Worm (Caenorhabditis elegans) whole organism, mixed stage, embryonic: ENCODE measurements around the gene cpr-8.

ENCODE experiments used
- M03D4.4 ChIP-seq: sonication (generic microtip); optimal IDR thresholded peaks from 2 replicates; lab custom pipeline; 2017; ENCODE audit warnings: mild to moderate bottlenecking, missing genetic modification characterization, missing compliant biosample characterization
- bed-3 ChIP-seq: fragments of 200-800 bp; sonication (Bioruptor generic); optimal IDR thresholded peaks from 3 replicates; lab custom pipeline; 2018; ENCODE audit warnings: mild to moderate bottlenecking, missing genetic modification characterization, moderate library complexity, missing compliant biosample characterization
- ceh-39 ChIP-seq: fragments of 150-350 bp; optimal IDR thresholded peaks from 2 replicates; lab custom pipeline; 2014; ENCODE audit warnings: missing biosample characterization, missing genetic modification characterization
- ceh-83 ChIP-seq: fragments of 200-800 bp; sonication (Bioruptor generic); optimal IDR thresholded peaks from 2 replicates; lab custom pipeline; 2018; ENCODE audit warnings: mild to moderate bottlenecking, missing genetic modification characterization, missing compliant biosample characterization
- ces-1 ChIP-seq: fragments of 150-350 bp; optimal IDR thresholded peaks from 2 replicates; lab custom pipeline; 2014; ENCODE audit warnings: missing biosample characterization, missing genetic modification reagents, missing genetic modification characterization
- cnd-1 ChIP-seq: fragments of 200-800 bp; sonication (Bioruptor generic); optimal IDR thresholded peaks from 2 replicates; lab custom pipeline; 2018; ENCODE audit warnings: mild to moderate bottlenecking, missing genetic modification characterization, missing compliant biosample characterization
- elt-1 ChIP-seq: sonication (generic microtip); optimal IDR thresholded peaks from 2 replicates; lab custom pipeline; 2017; ENCODE audit warnings: missing genetic modification characterization, mild to moderate bottlenecking, missing compliant biosample characterization, antibody characterized with exemption, moderate library complexity, borderline replicate concordance; ENCODE audit not compliant: insufficient read depth
- elt-3 ChIP-seq: fragments of 150-350 bp; optimal IDR thresholded peaks from 2 replicates; lab custom pipeline; 2014; ENCODE audit warnings: missing biosample characterization, missing genetic modification characterization
- flh-1 ChIP-seq: fragments of 200-800 bp; sonication (Bioruptor generic); optimal IDR thresholded peaks from 2 replicates; lab custom pipeline; 2018; ENCODE audit warnings: mild to moderate bottlenecking, missing genetic modification characterization, moderate library complexity, missing compliant biosample characterization
- hlh-1 ChIP-seq: fragments of 150-350 bp; optimal IDR thresholded peaks from 2 replicates; lab custom pipeline; 2014; ENCODE audit warnings: missing biosample characterization, missing genetic modification reagents, missing genetic modification characterization
- lin-13 ChIP-seq: fragments of 150-350 bp; optimal IDR thresholded peaks from 2 replicates; lab custom pipeline; 2014; ENCODE audit warnings: missing biosample characterization, missing genetic modification characterization
- lsy-2 ChIP-seq: fragments of 150-350 bp; optimal IDR thresholded peaks from 2 replicates; lab custom pipeline; 2014; ENCODE audit warnings: missing biosample characterization, missing genetic modification characterization
- mab-5 ChIP-seq: fragments of 150-350 bp; optimal IDR thresholded peaks from 2 replicates; lab custom pipeline; 2014; ENCODE audit warnings: missing biosample characterization, missing genetic modification characterization
- mep-1 ChIP-seq: fragments of 150-350 bp; optimal IDR thresholded peaks from 2 replicates; lab custom pipeline; 2017; ENCODE audit warnings: missing biosample characterization, missing genetic modification reagents, missing genetic modification characterization, inconsistent platforms
- nhr-12 ChIP-seq: fragments of 150-350 bp; optimal IDR thresholded peaks from 2 replicates; lab custom pipeline; 2014; ENCODE audit warnings: missing biosample characterization, missing genetic modification characterization
- nhr-2 ChIP-seq: fragments of 150-350 bp; optimal IDR thresholded peaks from 2 replicates; lab custom pipeline; 2014; ENCODE audit warnings: missing biosample characterization, missing genetic modification characterization
- nhr-237 ChIP-seq: fragments of 150-350 bp; optimal IDR thresholded peaks from 2 replicates; lab custom pipeline; 2014; ENCODE audit warnings: missing biosample characterization, missing genetic modification characterization
- nhr-76 ChIP-seq: sonication (generic microtip); optimal IDR thresholded peaks from 2 replicates; lab custom pipeline; 2017; ENCODE audit warnings: missing biosample characterization, missing genetic modification characterization
- pha-4 ChIP-seq: fragments of 150-350 bp; optimal IDR thresholded peaks from 2 replicates; lab custom pipeline; 2018; ENCODE audit warnings: missing biosample characterization, missing genetic modification reagents, missing genetic modification characterization
- sem-2 ChIP-seq: fragments of 200-800 bp; sonication (Bioruptor generic); optimal IDR thresholded peaks from 2 replicates; lab custom pipeline; 2018; ENCODE audit warnings: mild to moderate bottlenecking, missing genetic modification characterization, missing compliant biosample characterization
- snpc-4 ChIP-seq: fragments of 150-350 bp; optimal IDR thresholded peaks from 2 replicates; lab custom pipeline; 2014; ENCODE audit warnings: missing biosample characterization, missing genetic modification characterization
- sptf-1 ChIP-seq: sonication (generic microtip); optimal IDR thresholded peaks from 2 replicates; lab custom pipeline; 2017; ENCODE audit warnings: mild to moderate bottlenecking, missing genetic modification characterization, moderate library complexity, missing compliant biosample characterization
- unc-120 ChIP-seq: sonication (generic microtip); optimal IDR thresholded peaks from 2 replicates; lab custom pipeline; 2017; ENCODE audit warnings: missing genetic modification characterization, missing compliant biosample characterization; ENCODE audit not compliant: poor library complexity, severe bottlenecking
- unc-39 ChIP-seq: fragments of 150-350 bp; optimal IDR thresholded peaks from 2 replicates; lab custom pipeline; 2014; ENCODE audit warnings: missing biosample characterization, missing genetic modification characterization
- unc-62 ChIP-seq: fragments of 150-350 bp; optimal IDR thresholded peaks from 2 replicates; lab custom pipeline; 2014; ENCODE audit warnings: missing biosample characterization, missing genetic modification reagents, missing genetic modification characterization
- zip-8 ChIP-seq: fragments of 150-350 bp; optimal IDR thresholded peaks from 2 replicates; lab custom pipeline; 2014; ENCODE audit warnings: missing biosample characterization, missing genetic modification characterization
- ztf-11 ChIP-seq: fragments of 150-350 bp; optimal IDR thresholded peaks from 2 replicates; lab custom pipeline; 2014; ENCODE audit warnings: missing biosample characterization, missing genetic modification characterization

cpr-8 gene

DNA sequence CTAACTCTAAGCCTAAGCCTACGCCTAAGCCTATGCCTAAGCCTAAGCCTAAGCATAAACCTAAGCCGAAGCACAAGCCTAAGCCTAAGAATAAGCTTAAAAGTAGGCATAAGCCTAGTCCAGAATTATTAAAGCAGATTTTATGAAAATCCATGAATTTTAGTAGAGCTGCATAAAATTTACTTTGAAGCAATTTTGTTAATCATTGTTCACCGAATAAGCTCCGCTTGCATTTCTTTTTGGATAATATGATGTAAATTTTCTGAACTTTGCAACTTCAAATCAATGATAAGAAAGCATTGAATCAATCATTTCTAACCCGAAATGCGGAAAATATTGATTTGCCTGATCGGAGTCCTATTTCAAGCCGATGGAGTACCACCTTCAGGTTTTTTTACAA is at the start of gene cpr-8:
TSS of gene cpr-8 (plus strand) at position 301 of the 400 bp plus-strand sequence.
- no peak for TF ChIP-seq lsy-2
- TF ChIP-seq flh-1 (GFP tag; lab: Kevin White, UChicago), result no peak
- no peak for TF ChIP-seq ceh-83 (GFP tag; lab: Kevin White, UChicago)
- TF ChIP-seq sptf-1, result no peak
- TF ChIP-seq elt-1 (tag; lab: Kevin White, UChicago), result no peak
- no peak for TF ChIP-seq mab-5
- TF ChIP-seq cnd-1, result no peak
- no peak for TF ChIP-seq lin-13 (tag; lab: Kevin White, UChicago)

DNA sequence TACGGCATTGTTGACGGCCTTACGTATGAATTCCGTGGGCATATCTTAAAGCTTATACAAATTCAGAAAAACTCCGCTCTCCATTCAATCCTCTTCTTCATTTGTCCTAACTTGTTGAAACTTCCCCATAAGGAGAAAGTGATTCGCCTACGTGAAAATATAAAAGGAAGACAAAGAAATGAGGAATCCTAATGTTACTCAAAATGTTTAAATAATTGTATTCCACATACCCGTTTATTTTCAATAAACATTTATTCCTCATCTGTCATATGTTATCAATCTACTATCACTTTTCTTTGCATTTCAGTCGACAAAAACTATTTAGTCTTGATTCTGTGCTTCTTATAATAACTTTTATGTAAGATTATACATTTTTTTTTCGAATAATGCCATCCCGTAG is 46.4 kb upstream of the cpr-8 start, which contains the start of gene clec-203:
TSS of gene clec-203 (plus strand) at position 301 of the 400 bp plus-strand sequence.
- no peak for TF ChIP-seq elt-3
- TF ChIP-seq elt-1 (tag; lab: Kevin White, UChicago), result no peak
- TF ChIP-seq sptf-1, result no peak
- TF ChIP-seq hlh-1 (tag; lab: Kevin White, UChicago), result no peak
- no peak for TF ChIP-seq sem-2 (GFP tag; lab: Kevin White, UChicago)
- no peak for TF ChIP-seq mab-5
- no peak for TF ChIP-seq ces-1 (GFP tag; lab: Kevin White, UChicago)
- no peak for TF ChIP-seq unc-62 (GFP tag; lab: Kevin White, UChicago)
- TF ChIP-seq bed-3 (GFP tag; lab: Kevin White, UChicago), result no peak

DNA sequence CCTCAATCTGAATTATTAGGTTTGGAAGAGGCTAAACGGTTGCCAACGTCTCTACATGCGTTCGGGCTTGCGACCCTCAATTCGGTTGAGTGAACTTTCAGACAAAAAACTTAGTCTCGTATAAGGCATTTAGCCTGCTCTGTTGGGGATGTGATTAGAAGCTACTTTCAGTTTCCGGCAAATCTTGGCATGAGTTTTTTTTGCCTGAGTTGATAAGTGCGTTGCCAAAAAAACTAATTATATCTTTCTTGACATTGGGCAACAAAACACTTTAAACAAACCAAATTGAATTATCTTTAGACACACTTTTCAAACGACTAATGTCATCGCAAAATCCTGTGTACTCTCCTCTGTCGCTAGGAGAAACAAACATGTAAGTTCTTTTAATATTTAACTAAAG is 42.0 kb upstream of the cpr-8 start, which contains the start of gene Y50D4B.4:
TSS of gene Y50D4B.4 (plus strand) at position 301 of the 400 bp plus-strand sequence.
- TF ChIP-seq nhr-76 (tag; lab: Kevin White, UChicago), result no peak
- TF ChIP-seq nhr-12 (tag; lab: Kevin White, UChicago), result no peak

DNA sequence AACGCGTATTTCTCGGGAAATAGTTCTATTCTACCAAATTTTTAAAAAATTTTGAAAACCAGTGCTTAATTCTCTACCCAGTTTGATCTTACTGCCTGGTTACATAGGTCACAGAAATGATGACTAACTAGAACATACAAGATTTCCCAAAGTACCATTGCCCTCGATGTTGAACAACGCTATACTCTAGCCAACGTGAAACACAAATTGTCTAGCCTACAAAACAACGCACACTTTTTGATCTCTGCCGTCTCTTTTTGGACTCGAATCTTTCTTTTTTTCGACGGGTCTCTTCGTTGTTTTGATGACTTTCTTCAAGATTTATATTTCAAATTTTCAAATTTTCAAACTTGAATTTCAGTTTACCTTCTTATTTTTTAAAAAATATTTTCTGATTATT is 34.1 kb upstream of the cpr-8 start, which contains the start of gene Y50D4B.2:
TSS of gene Y50D4B.2 (plus strand) at position 301 of the 400 bp plus-strand sequence.
- TF ChIP-seq unc-39 (tag; lab: Kevin White, UChicago) (no peak), snpc-4 (tag; lab: Kevin White, UChicago) (no peak), flh-1 (GFP tag; lab: Kevin White, UChicago) (no peak), elt-1 (tag; lab: Kevin White, UChicago) (no peak)

DNA sequence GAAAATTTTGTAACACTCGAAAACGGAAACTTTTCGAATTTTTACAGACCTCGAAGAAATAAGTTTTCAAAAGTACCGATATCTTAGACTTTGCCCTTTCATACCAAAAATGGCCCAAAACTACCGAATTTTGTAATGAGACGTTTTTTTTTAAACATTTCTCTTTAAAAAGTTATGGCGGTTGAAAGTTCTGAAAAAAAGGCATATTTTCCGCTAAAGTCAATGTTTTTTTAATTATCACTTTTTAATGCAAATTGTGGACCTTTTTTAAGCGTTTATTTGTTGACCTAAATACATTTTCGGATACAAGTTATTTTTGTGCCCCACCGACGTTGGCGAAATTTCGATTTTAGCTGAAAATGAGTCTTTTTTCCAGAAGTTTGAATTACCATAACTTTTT is 31.8 kb upstream of the cpr-8 start:
- no peak for TF ChIP-seq cnd-1
- TF ChIP-seq zip-8, result no peak
- no peak for TF ChIP-seq nhr-237 (tag; lab: Kevin White, UChicago)
- no peak for TF ChIP-seq bed-3 (GFP tag; lab: Kevin White, UChicago)
- TF ChIP-seq ceh-39, result no peak
- TF ChIP-seq nhr-76 (tag; lab: Kevin White, UChicago), result no peak
- no peak for TF ChIP-seq elt-3
- TF ChIP-seq ztf-11 (tag; lab: Kevin White, UChicago), result no peak

DNA sequence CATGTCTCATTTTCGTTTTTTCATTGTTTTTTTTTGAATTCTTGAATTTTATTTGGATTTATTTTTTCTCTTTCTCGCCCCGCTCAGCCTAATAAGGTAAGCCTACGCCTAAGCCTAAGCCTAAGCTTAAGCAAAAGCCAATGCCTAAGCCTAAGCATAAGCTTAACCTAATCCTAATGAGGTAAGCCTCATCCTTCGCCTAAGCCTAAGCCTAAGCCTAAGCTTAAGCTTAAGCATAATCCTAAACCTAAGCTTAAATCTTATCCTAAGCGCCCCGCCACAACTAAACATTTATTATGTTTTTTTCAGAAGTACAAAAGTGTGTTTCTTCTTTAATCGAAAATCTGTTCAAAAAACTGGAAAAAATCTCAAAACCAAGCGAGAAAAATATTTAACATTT is 22.2 kb upstream of the cpr-8 start:
- no peak for TF ChIP-seq zip-8
- no peak for TF ChIP-seq nhr-2 (tag; lab: Kevin White, UChicago)
- TF ChIP-seq mab-5, result no peak
- TF ChIP-seq lin-13 (tag; lab: Kevin White, UChicago), result no peak
- TF ChIP-seq ceh-83 (GFP tag; lab: Kevin White, UChicago), result no peak
- no peak for TF ChIP-seq mep-1
- TF ChIP-seq elt-1 (tag; lab: Kevin White, UChicago), result no peak

DNA sequence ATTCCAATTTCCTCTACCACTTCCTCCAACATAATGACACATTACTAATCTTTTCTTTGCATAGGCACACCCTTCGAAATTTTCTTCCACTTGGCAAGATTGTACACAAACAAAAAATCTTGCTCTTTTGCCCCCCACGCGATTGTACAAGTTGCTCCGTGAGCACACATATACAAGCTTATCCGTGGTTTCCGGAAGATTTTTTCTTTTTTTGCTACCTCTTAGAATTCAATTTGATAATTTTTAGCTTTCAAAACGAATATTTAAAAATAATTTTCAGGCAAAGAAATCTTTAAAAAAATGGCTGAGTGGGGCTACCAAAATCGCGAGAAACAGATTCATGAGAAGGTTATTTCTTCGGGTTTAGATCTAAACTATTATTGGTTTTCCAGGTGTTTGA is 21.7 kb upstream of the cpr-8 start, which contains the start of gene Y50D4B.1:
TSS of gene Y50D4B.1 (plus strand) at position 301 of the 400 bp plus-strand sequence.
- no peak for TF ChIP-seq unc-120
- TF ChIP-seq hlh-1 (tag; lab: Kevin White, UChicago), result no peak
- TF ChIP-seq flh-1 (GFP tag; lab: Kevin White, UChicago), result no peak
- no peak for TF ChIP-seq unc-39 (tag; lab: Kevin White, UChicago)
- no peak for TF ChIP-seq bed-3 (GFP tag; lab: Kevin White, UChicago)
- no peak for TF ChIP-seq nhr-237 (tag; lab: Kevin White, UChicago)
- no peak for TF ChIP-seq unc-62 (GFP tag; lab: Kevin White, UChicago)
- no peak for TF ChIP-seq nhr-76 (tag; lab: Kevin White, UChicago)
- TF ChIP-seq sptf-1, result no peak
- no peak for TF ChIP-seq ces-1 (GFP tag; lab: Kevin White, UChicago)
- no peak for TF ChIP-seq pha-4
- TF ChIP-seq ceh-83 (GFP tag; lab: Kevin White, UChicago), result no peak
- TF ChIP-seq mep-1, result no peak
- no peak for TF ChIP-seq M03D4.4
